Fruit fly (Drosophila melanogaster) whole organism, adult: ENCODE measurements around the gene RpS19b.

ENCODE experiments used
- CG11617 ChIP-seq: fragments of 200-800 bp; sonication (Bioruptor generic); optimal IDR thresholded peaks from 2 replicates; lab custom pipeline; 2017; ENCODE audit warnings: mild to moderate bottlenecking, missing biosample characterization, missing genetic modification reagents, missing genetic modification characterization
- CG12768 ChIP-seq: fragments of 200-800 bp; sonication (Bioruptor generic); optimal IDR thresholded peaks from 2 replicates; lab custom pipeline; 2017; ENCODE audit warnings: missing biosample characterization, missing genetic modification characterization, mild to moderate bottlenecking, moderate library complexity, missing genetic modification reagents
- CG14711 ChIP-seq: fragments of 200-800 bp; sonication (Bioruptor generic); optimal IDR thresholded peaks from 2 replicates; lab custom pipeline; 2018; ENCODE audit warnings: missing biosample characterization, mild to moderate bottlenecking, missing genetic modification characterization, moderate library complexity
- CG1620 ChIP-seq: fragments of 200-800 bp; sonication (Bioruptor generic); optimal IDR thresholded peaks from 2 replicates; lab custom pipeline; 2016; ENCODE audit warnings: missing biosample characterization, missing genetic modification characterization
- CG33017 ChIP-seq: fragments of 200-800 bp; sonication (Bioruptor generic); optimal IDR thresholded peaks from 2 replicates; lab custom pipeline; 2018; ENCODE audit warnings: missing biosample characterization, mild to moderate bottlenecking, missing genetic modification characterization, moderate library complexity
- CG5204 ChIP-seq: fragments of 200-800 bp; sonication (Bioruptor generic); optimal IDR thresholded peaks from 2 replicates; lab custom pipeline; 2016; ENCODE audit warnings: missing biosample characterization, missing genetic modification characterization
- CG7045 ChIP-seq: fragments of 200-800 bp; sonication (Bioruptor generic); optimal IDR thresholded peaks from 2 replicates; lab custom pipeline; 2017; ENCODE audit warnings: missing biosample characterization, mild to moderate bottlenecking, missing genetic modification characterization
- CG7101 ChIP-seq: fragments of 200-800 bp; sonication (Bioruptor generic); optimal IDR thresholded peaks from 2 replicates; lab custom pipeline; 2018; ENCODE audit warnings: missing biosample characterization, mild to moderate bottlenecking, missing genetic modification characterization, moderate library complexity
- Clk ChIP-seq: fragments of 200-800 bp; sonication (Bioruptor generic); optimal IDR thresholded peaks from 2 replicates; lab custom pipeline; 2017; ENCODE audit warnings: missing biosample characterization, missing genetic modification characterization
- Crg-1 ChIP-seq: fragments of 200-800 bp; sonication (Bioruptor generic); optimal IDR thresholded peaks from 2 replicates; lab custom pipeline; 2016; ENCODE audit warnings: missing biosample characterization, missing genetic modification characterization
- Hr96 ChIP-seq: fragments of 200-800 bp; sonication (Bioruptor generic); optimal IDR thresholded peaks from 2 replicates; lab custom pipeline; 2016; ENCODE audit warnings: missing biosample characterization, missing genetic modification characterization
- Mnt ChIP-seq: fragments of 200-800 bp; sonication (Bioruptor generic); optimal IDR thresholded peaks from 2 replicates; lab custom pipeline; 2016; ENCODE audit warnings: missing biosample characterization, mild to moderate bottlenecking, missing genetic modification characterization
- bab1 ChIP-seq: fragments of 200-800 bp; sonication (Bioruptor generic); optimal IDR thresholded peaks from 3 replicates; lab custom pipeline; 2019; ENCODE audit warnings: missing biosample characterization, mild to moderate bottlenecking, missing genetic modification characterization, moderate library complexity
- cic ChIP-seq: fragments of 200-800 bp; sonication (Bioruptor generic); optimal IDR thresholded peaks from 2 replicates; lab custom pipeline; 2017; ENCODE audit warnings: missing biosample characterization, mild to moderate bottlenecking, missing genetic modification characterization, moderate library complexity
- cnc ChIP-seq, 2 experiments: fragments of >200 bp; optimal IDR thresholded peaks; 2 replicates each; lab custom pipeline; 2017
- kay ChIP-seq: fragments of 200-800 bp; sonication (Bioruptor generic); peaks from one replicate; lab custom pipeline; 2016; ENCODE audit warnings: missing biosample characterization, missing genetic modification characterization, borderline replicate concordance
- ovo ChIP-seq: fragments of 200-800 bp; sonication (Bioruptor generic); optimal IDR thresholded peaks from 2 replicates; lab custom pipeline; 2016; ENCODE audit warnings: missing biosample characterization, missing genetic modification characterization
- pad ChIP-seq: fragments of 200-800 bp; sonication (Bioruptor generic); optimal IDR thresholded peaks from 3 replicates; lab custom pipeline; 2017; ENCODE audit warnings: missing biosample characterization, missing genetic modification characterization, mild to moderate bottlenecking, moderate library complexity, missing genetic modification reagents
- tj ChIP-seq: fragments of 200-800 bp; sonication (Bioruptor generic); optimal IDR thresholded peaks from 3 replicates; lab custom pipeline; 2017; ENCODE audit warnings: missing biosample characterization, mild to moderate bottlenecking, missing genetic modification characterization, moderate library complexity
- toe ChIP-seq: fragments of 200-800 bp; sonication (Bioruptor generic); optimal IDR thresholded peaks from 2 replicates; lab custom pipeline; 2016; ENCODE audit warnings: missing biosample characterization, missing genetic modification characterization

RpS19b gene

DNA sequence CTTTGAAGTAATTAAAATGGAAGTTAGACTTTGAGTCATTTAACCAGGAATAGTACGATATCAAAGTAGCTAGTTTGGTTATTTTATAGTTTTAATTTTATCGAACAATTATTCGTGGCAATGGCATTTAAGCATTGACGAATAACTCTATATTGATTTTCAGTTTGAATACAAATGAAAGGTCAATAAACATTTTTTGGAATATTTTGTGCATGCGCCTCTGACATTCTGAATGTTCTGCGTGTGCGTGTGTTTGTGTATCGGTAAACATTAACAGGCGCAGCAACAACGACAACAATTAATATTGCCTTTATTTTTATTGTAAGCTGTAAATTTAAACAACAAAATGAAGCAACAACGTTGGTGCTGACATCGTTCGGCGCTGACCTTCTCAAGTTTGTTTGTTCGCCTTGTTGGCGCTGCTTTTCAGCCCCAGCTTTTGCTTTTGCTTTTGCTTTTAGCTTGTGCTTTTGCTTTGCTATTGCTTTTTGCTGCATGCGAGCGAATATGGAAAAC is 23.9 kb downstream of the RpS19b start:
- TF ChIP-seq pad (GFP tag; lab: Kevin White, UChicago), result no peak
- TF ChIP-seq cic (GFP tag; lab: Kevin White, UChicago), result no peak
- no peak for TF ChIP-seq cnc (optimal IDR thresholded peaks at IDR 0.05; lab: Kevin White, UChicago)
- TF ChIP-seq Crg-1 (GFP tag; lab: Kevin White, UChicago), result peak; percentile 8

DNA sequence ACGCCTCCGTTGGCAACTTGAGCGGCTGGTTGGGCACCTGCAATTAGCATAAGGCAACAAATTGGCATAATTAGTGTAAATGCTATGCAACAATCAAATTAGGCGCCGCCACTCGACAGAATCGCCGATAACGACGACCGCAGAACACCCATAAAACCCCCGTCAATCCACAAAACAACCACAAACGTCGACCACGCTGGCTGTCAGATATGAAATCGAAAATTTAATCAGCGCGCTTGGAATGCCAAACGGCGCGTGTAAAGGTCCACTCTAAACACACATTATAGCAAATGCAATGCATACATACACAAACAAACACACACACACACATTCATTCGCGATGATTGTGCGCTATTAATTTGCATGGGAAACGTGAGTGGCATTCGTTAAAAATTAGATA is 29.9 kb downstream of the RpS19b start:
- TF ChIP-seq Hr96 (GFP tag; lab: Kevin White, UChicago), result no peak
- TF ChIP-seq CG12768, result no peak
- no peak for TF ChIP-seq bab1 (GFP tag; lab: Kevin White, UChicago)
- no peak for TF ChIP-seq CG5204
- no peak for TF ChIP-seq CG1620
- no peak for TF ChIP-seq CG7101 (tag; lab: Kevin White, UChicago)
- no peak for TF ChIP-seq Mnt (GFP tag; lab: Kevin White, UChicago)
- no peak for TF ChIP-seq ovo (GFP tag; lab: Kevin White, UChicago)
- no peak for TF ChIP-seq CG7045

DNA sequence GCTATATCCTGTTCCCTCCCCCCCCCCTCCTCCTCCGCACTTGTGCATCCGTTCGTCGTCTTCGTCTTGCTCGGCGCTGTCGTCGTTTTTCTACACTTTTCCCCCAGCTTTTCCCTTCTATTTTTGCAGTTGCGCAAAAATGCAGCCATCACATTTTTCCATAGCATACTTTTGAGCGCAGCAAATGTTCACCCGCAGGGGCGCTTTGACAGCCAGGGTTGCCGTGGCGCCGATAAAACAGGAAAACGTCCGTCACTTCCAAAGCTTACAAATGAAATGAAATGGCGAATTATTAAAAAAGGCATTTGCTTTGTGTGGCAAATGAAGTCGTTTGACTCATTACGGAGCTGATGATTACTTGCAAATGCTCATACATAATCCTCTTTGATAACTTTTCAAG is 30.8 kb downstream of the RpS19b start:
- TF ChIP-seq tj (no peak), CG14711 (tag; lab: Kevin White, UChicago) (peak; percentile 73), ovo (GFP tag; lab: Kevin White, UChicago) (no peak), CG12768 (no peak), bab1 (GFP tag; lab: Kevin White, UChicago) (no peak)

DNA sequence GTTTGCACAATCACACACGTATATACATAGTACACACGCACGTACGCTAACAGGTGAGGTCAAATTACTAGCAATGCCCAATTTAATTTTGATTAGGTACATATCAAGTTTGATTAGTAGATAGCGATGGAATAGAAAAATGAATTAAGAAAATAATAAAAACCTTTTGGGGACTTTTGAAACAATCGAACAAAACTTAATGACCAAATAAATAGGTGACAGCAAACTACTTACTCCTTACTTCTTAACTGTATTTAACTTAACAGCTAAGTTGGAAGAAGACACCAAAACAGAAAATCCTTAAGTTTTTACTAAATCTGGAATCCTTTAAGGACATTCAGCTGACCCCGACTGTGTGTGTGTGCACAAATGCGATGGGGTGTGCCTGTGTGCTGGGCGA is 31.3 kb downstream of the RpS19b start:
- no peak for TF ChIP-seq cic (GFP tag; lab: Kevin White, UChicago)
- TF ChIP-seq toe (GFP tag; lab: Kevin White, UChicago), result no peak
- TF ChIP-seq CG7045, result peak; percentile 27
- TF ChIP-seq CG12768, result peak; percentile 19
- TF ChIP-seq CG33017 (tag; lab: Kevin White, UChicago), result peak; percentile 26
- TF ChIP-seq CG5204, result peak; percentile 17
- no peak for TF ChIP-seq Hr96 (GFP tag; lab: Kevin White, UChicago)

DNA sequence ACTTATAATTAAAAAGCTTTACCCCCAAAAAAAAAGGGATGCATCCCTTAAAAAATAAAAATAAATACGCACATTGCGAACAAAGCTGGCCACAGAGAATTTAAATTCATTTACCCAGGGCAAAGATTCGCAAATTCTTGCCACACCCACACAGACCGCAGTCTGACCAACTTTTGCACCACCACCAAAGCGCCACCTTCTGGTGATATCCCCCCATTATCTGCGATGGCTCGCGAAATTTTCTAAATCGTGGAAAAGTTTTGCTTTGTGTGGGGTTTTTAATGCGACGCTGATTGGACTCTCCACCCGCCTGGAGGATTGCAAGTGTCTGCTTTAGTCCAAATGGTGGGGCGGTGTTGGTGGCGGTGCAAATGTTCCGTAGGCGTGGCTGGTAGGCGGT is 33.2 kb downstream of the RpS19b start:
- no peak for TF ChIP-seq CG12768
- no peak for TF ChIP-seq CG11617
- no peak for TF ChIP-seq CG7101 (tag; lab: Kevin White, UChicago)
- no peak for TF ChIP-seq Mnt (GFP tag; lab: Kevin White, UChicago)
- TF ChIP-seq ovo (GFP tag; lab: Kevin White, UChicago), result no peak
- TF ChIP-seq Crg-1 (GFP tag; lab: Kevin White, UChicago), result no peak
- no peak for TF ChIP-seq CG33017 (tag; lab: Kevin White, UChicago)
- TF ChIP-seq cic (GFP tag; lab: Kevin White, UChicago), result no peak
- no peak for TF ChIP-seq Clk (GFP tag; lab: Kevin White, UChicago)
- no peak for TF ChIP-seq tj
- no peak for TF ChIP-seq CG7045
- no peak for TF ChIP-seq CG5204
- TF ChIP-seq toe (GFP tag; lab: Kevin White, UChicago), result no peak
- TF ChIP-seq bab1 (GFP tag; lab: Kevin White, UChicago), result no peak

DNA sequence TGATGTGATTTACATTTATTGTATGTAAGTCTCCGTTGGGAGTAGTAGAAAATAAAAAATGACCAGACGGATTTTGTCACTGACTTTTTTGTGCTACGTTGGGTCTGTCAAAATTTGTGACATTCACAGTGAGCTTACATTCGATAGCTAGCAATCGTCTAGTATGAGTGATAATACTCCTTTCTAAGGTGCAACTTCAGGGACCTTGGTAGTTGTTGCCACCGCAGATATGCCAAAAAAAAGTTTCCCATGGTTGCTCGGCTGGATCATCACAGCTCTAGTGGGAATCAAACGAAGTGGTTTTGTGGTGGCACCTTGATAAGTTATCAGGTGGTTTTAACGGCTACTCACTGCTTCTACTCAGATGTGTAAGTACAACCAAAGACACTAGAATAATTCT is 39.9 kb downstream of the RpS19b start, which contains the start of gene tbrd-1:
tbrd-1 (minus strand) TSS at position 101 of the 400 bp plus-strand sequence.
- no peak for TF ChIP-seq CG11617
- TF ChIP-seq CG12768, result no peak
- no peak for TF ChIP-seq tj
- no peak for TF ChIP-seq CG7045
- TF ChIP-seq Clk (GFP tag; lab: Kevin White, UChicago), result no peak
- no peak for TF ChIP-seq Hr96 (GFP tag; lab: Kevin White, UChicago)
- TF ChIP-seq Crg-1 (GFP tag; lab: Kevin White, UChicago), result no peak
- no peak for TF ChIP-seq CG33017 (tag; lab: Kevin White, UChicago)
- TF ChIP-seq cic (GFP tag; lab: Kevin White, UChicago), result no peak
- no peak for TF ChIP-seq toe (GFP tag; lab: Kevin White, UChicago)
- TF ChIP-seq cnc (optimal IDR thresholded peaks at IDR 0.05; lab: Kevin White, UChicago), result no peak
- no peak for TF ChIP-seq ovo (GFP tag; lab: Kevin White, UChicago)
- TF ChIP-seq CG7101 (tag; lab: Kevin White, UChicago), result no peak
- no peak for TF ChIP-seq Mnt (GFP tag; lab: Kevin White, UChicago)
- no peak for TF ChIP-seq pad (GFP tag; lab: Kevin White, UChicago)
- no peak for TF ChIP-seq CG14711 (tag; lab: Kevin White, UChicago)
- no peak for TF ChIP-seq CG1620

DNA sequence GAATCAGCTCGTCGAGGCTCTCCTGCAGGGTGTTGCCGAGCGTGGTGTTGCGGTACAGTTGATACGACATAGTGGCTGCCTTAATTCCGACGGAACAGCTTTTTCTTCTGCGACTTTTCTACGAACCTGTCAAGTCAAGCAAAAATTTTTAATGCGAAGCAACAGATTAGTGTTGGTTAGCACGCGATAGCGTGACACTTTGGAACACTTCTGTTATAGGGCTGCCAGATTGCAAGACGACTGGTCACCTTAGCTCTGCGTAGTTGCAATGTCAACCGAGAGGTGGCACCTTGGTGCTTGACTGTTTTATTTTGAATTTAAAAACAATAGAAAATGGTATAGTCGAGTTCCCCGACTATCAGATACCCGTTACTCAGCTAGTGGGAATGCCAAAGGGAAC is 42.4 kb downstream of the RpS19b start, which contains the start of gene TfIIA-S:
TfIIA-S (minus strand) TSS at position 175 of the 400 bp plus-strand sequence.
- peak; percentile 86 for TF ChIP-seq pad (GFP tag; lab: Kevin White, UChicago)
- peak; percentile 61 for TF ChIP-seq tj
- TF ChIP-seq CG14711 (tag; lab: Kevin White, UChicago), result peak; percentile 59
- TF ChIP-seq cic (GFP tag; lab: Kevin White, UChicago), result peak; percentile 32
- peak; percentile 76 for TF ChIP-seq toe (GFP tag; lab: Kevin White, UChicago)
- peak; percentile 84 for TF ChIP-seq bab1 (GFP tag; lab: Kevin White, UChicago)
- peak; percentile 67 for TF ChIP-seq CG7045
- TF ChIP-seq CG1620, result peak; percentile 96
- peak; percentile 95 for TF ChIP-seq Crg-1 (GFP tag; lab: Kevin White, UChicago)
- TF ChIP-seq Clk (GFP tag; lab: Kevin White, UChicago), result peak; percentile 75
- peak; percentile 83 for TF ChIP-seq CG12768
- peak; percentile 2 for TF ChIP-seq CG11617
- TF ChIP-seq cnc (optimal IDR thresholded peaks at IDR 0.05; lab: Kevin White, UChicago), result no peak
- no peak for TF ChIP-seq kay (GFP tag; lab: Kevin White, UChicago)
- peak; percentile 82 for TF ChIP-seq ovo (GFP tag; lab: Kevin White, UChicago)
- TF ChIP-seq Mnt (GFP tag; lab: Kevin White, UChicago), result peak; percentile 80
- TF ChIP-seq CG5204, result peak; percentile 64
- peak; percentile 86 for TF ChIP-seq CG7101 (tag; lab: Kevin White, UChicago)
- peak; percentile 78 for TF ChIP-seq Hr96 (GFP tag; lab: Kevin White, UChicago)
- peak; percentile 53 for TF ChIP-seq CG33017 (tag; lab: Kevin White, UChicago)
